Fruit fly (Drosophila melanogaster) whole organism, embryonic: ENCODE data around the gene Acp63F.

ENCODE experiments used
- Ada2b ChIP-seq: fragments of 200-800 bp; sonication (Bioruptor generic); IDR thresholded peaks from 2 replicates; pipeline ENCODE4 v1.3.6; 2022; ENCODE audit warnings: missing biosample characterization, missing genetic modification characterization
- Asciz ChIP-seq: fragments of 200-800 bp; sonication (Bioruptor generic); optimal IDR thresholded peaks from 2 replicates; lab custom pipeline; 2017; ENCODE audit warnings: missing biosample characterization, mild to moderate bottlenecking, missing genetic modification characterization, missing genetic modification reagents
- BEAF-32 ChIP-seq: fragments of 200-800 bp; sonication (Bioruptor generic); optimal IDR thresholded peaks from 3 replicates; lab custom pipeline; 2017; ENCODE audit warnings: missing biosample characterization, missing genetic modification characterization, mild to moderate bottlenecking, moderate library complexity, missing genetic modification reagents
- CG10209 ChIP-seq: fragments of 200-800 bp; sonication (Bioruptor generic); optimal IDR thresholded peaks from 3 replicates; lab custom pipeline; 2017; ENCODE audit warnings: missing biosample characterization, mild to moderate bottlenecking, missing genetic modification characterization, missing genetic modification reagents
- CG1024 ChIP-seq: fragments of 200-800 bp; sonication (Bioruptor generic); IDR thresholded peaks from 2 replicates; pipeline ENCODE4 v1.3.6; 2022; ENCODE audit warnings: missing biosample characterization, missing genetic modification characterization
- CG14441 ChIP-seq: fragments of 200-800 bp; sonication (Bioruptor generic); IDR thresholded peaks from 2 replicates; pipeline ENCODE4 v1.3.6; 2022; ENCODE audit warnings: missing biosample characterization, missing genetic modification characterization
- CG14860 ChIP-seq: fragments of 200-800 bp; sonication (Bioruptor generic); IDR thresholded peaks from 3 replicates; pipeline ENCODE4 v1.3.6; 2022; ENCODE audit warnings: missing biosample characterization, missing genetic modification characterization; ENCODE audit not compliant: partially characterized antibody
- CG17385 ChIP-seq: fragments of 200-800 bp; sonication (Bioruptor generic); optimal IDR thresholded peaks from 3 replicates; lab custom pipeline; 2018; ENCODE audit warnings: missing biosample characterization, mild to moderate bottlenecking, missing genetic modification characterization
- CG17612 ChIP-seq: fragments of 200-800 bp; sonication (Bioruptor generic); IDR thresholded peaks from 2 replicates; pipeline ENCODE4 v1.3.6; 2022; ENCODE audit warnings: missing biosample characterization, missing genetic modification characterization
- CG17912 ChIP-seq: fragments of 200-800 bp; sonication (Bioruptor generic); optimal IDR thresholded peaks from 2 replicates; lab custom pipeline; 2018; ENCODE audit warnings: missing biosample characterization, mild to moderate bottlenecking, missing genetic modification characterization
- CG2120 ChIP-seq: fragments of 200-800 bp; sonication (Bioruptor generic); optimal IDR thresholded peaks from 3 replicates; lab custom pipeline; 2016; ENCODE audit warnings: missing biosample characterization, missing genetic modification characterization
- CG34224 ChIP-seq: fragments of 200-800 bp; sonication (Bioruptor generic); IDR thresholded peaks from 3 replicates; pipeline ENCODE4 v1.3.6; 2022; ENCODE audit warnings: missing biosample characterization, missing genetic modification characterization; ENCODE audit not compliant: partially characterized antibody
- CG6254 ChIP-seq: fragments of 200-800 bp; sonication (Bioruptor generic); optimal IDR thresholded peaks from 3 replicates; lab custom pipeline; 2017; ENCODE audit warnings: mild to moderate bottlenecking, missing biosample characterization, missing genetic modification reagents, missing genetic modification characterization
- CG7839 ChIP-seq: fragments of 200-800 bp; sonication (Bioruptor generic); optimal IDR thresholded peaks from 3 replicates; lab custom pipeline; 2018; ENCODE audit warnings: missing biosample characterization, mild to moderate bottlenecking, missing genetic modification characterization, moderate library complexity
- CG9817 ChIP-seq: fragments of 200-800 bp; sonication (Bioruptor generic); optimal IDR thresholded peaks from 2 replicates; lab custom pipeline; 2018; ENCODE audit warnings: missing biosample characterization, mild to moderate bottlenecking, missing genetic modification characterization, moderate library complexity
- E2f2 ChIP-seq: fragments of 200-800 bp; sonication (Bioruptor generic); IDR thresholded peaks from 2 replicates; pipeline ENCODE4 v1.3.6; 2022; ENCODE audit warnings: missing biosample characterization, missing genetic modification characterization
- Ets97D ChIP-seq: fragments of 200-800 bp; sonication (Bioruptor generic); optimal IDR thresholded peaks from 3 replicates; lab custom pipeline; 2016; ENCODE audit warnings: missing biosample characterization, missing genetic modification characterization
- Fer1 ChIP-seq: fragments of 200-800 bp; sonication (Bioruptor generic); optimal IDR thresholded peaks from 2 replicates; lab custom pipeline; 2017; ENCODE audit warnings: missing biosample characterization, mild to moderate bottlenecking, missing genetic modification characterization
- HLH54F ChIP-seq: fragments of 200-800 bp; sonication (Bioruptor generic); optimal IDR thresholded peaks from 3 replicates; lab custom pipeline; 2016; ENCODE audit warnings: missing biosample characterization, missing genetic modification characterization
- Hr51 ChIP-seq, 2 experiments: fragments of 200-800 bp; sonication (Bioruptor generic); optimal IDR thresholded peaks; 2 replicates in 1 of 2; 3 replicates in 1 of 2; lab custom pipeline; 2016 to 2018; ENCODE audit warnings: missing biosample characterization in 2 of 2, missing genetic modification characterization in 2 of 2, mild to moderate bottlenecking in 1 of 2, moderate library complexity in 1 of 2
- Mad ChIP-seq: fragments of 200-800 bp; sonication (Bioruptor generic); optimal IDR thresholded peaks from 2 replicates; lab custom pipeline; 2016; ENCODE audit warnings: missing biosample characterization, missing genetic modification characterization
- NC2α ChIP-seq: fragments of 200-800 bp; sonication (Bioruptor generic); optimal IDR thresholded peaks from 2 replicates; lab custom pipeline; 2016; ENCODE audit warnings: missing biosample characterization, missing genetic modification characterization
- Opbp ChIP-seq: fragments of 200-800 bp; sonication (Bioruptor generic); IDR thresholded peaks from 3 replicates; pipeline ENCODE4 v1.3.6; 2022; ENCODE audit warnings: missing biosample characterization, missing genetic modification characterization; ENCODE audit not compliant: partially characterized antibody
- Pdp1 ChIP-seq, 2 experiments: fragments of 200-800 bp; sonication (Bioruptor generic); optimal IDR thresholded peaks; 3 replicates each; lab custom pipeline; 2016; ENCODE audit warnings: missing biosample characterization in 2 of 2, missing genetic modification characterization in 2 of 2, mild to moderate bottlenecking in 1 of 2, moderate library complexity in 1 of 2
- Ptx1 ChIP-seq: fragments of 200-800 bp; sonication (Bioruptor generic); IDR thresholded peaks from 2 replicates; pipeline ENCODE4 v1.3.6; 2022; ENCODE audit warnings: missing biosample characterization, missing genetic modification characterization
- Xbp1 ChIP-seq: fragments of 200-800 bp; sonication (Bioruptor generic); optimal IDR thresholded peaks from 3 replicates; lab custom pipeline; 2016; ENCODE audit warnings: missing biosample characterization, mild to moderate bottlenecking, missing genetic modification characterization
- Xrp1 ChIP-seq: fragments of 200-800 bp; sonication (Bioruptor generic); IDR thresholded peaks from 2 replicates; pipeline ENCODE4 v1.3.6; 2022; ENCODE audit warnings: missing biosample characterization, missing genetic modification characterization
- az2 ChIP-seq: fragments of 200-800 bp; sonication (Bioruptor generic); optimal IDR thresholded peaks from 3 replicates; lab custom pipeline; 2016; ENCODE audit warnings: missing biosample characterization, missing genetic modification characterization
- bcd ChIP-seq: fragments of 200-800 bp; sonication (Bioruptor generic); optimal IDR thresholded peaks from 2 replicates; lab custom pipeline; 2017; ENCODE audit warnings: missing biosample characterization, mild to moderate bottlenecking, missing genetic modification characterization
- chinmo ChIP-seq: fragments of 200-800 bp; sonication (Bioruptor generic); IDR thresholded peaks from 4 replicates; pipeline ENCODE4 v1.3.6; 2022; ENCODE audit warnings: missing biosample characterization, missing genetic modification characterization; ENCODE audit not compliant: partially characterized antibody
- exex ChIP-seq: fragments of 200-800 bp; sonication (Bioruptor generic); optimal IDR thresholded peaks from 4 replicates; lab custom pipeline; 2018; ENCODE audit warnings: missing biosample characterization, mild to moderate bottlenecking, missing genetic modification characterization, moderate library complexity
- eyg ChIP-seq: fragments of 200-800 bp; sonication (Bioruptor generic); optimal IDR thresholded peaks from 3 replicates; lab custom pipeline; 2016; ENCODE audit warnings: missing biosample characterization, missing genetic modification characterization
- fd3F ChIP-seq: fragments of 200-800 bp; sonication (Bioruptor generic); optimal IDR thresholded peaks from 2 replicates; lab custom pipeline; 2018; ENCODE audit warnings: missing biosample characterization, mild to moderate bottlenecking, missing genetic modification characterization, moderate library complexity
- gfzf ChIP-seq: fragments of 200-800 bp; sonication (Bioruptor generic); optimal IDR thresholded peaks from 2 replicates; lab custom pipeline; 2016; ENCODE audit warnings: missing biosample characterization, mild to moderate bottlenecking, missing genetic modification characterization, moderate library complexity
- grau ChIP-seq: fragments of 200-800 bp; optimal IDR thresholded peaks from 3 replicates; lab custom pipeline; 2019; ENCODE audit warnings: missing biosample characterization, mild to moderate bottlenecking, missing genetic modification characterization, moderate library complexity
- hth ChIP-seq: fragments of >200 bp; optimal IDR thresholded peaks from 2 replicates; lab custom pipeline; 2017; ENCODE audit warnings: inconsistent platforms
- kay ChIP-seq: fragments of 200-800 bp; sonication (Bioruptor generic); optimal IDR thresholded peaks from 2 replicates; lab custom pipeline; 2016; ENCODE audit warnings: missing biosample characterization, missing genetic modification characterization
- lilli ChIP-seq: fragments of 200-800 bp; sonication (Bioruptor generic); optimal IDR thresholded peaks from 3 replicates; lab custom pipeline; 2016; ENCODE audit warnings: missing biosample characterization, missing genetic modification characterization
- oc ChIP-seq: fragments of 200-800 bp; sonication (Bioruptor generic); optimal IDR thresholded peaks from 2 replicates; lab custom pipeline; 2018; ENCODE audit warnings: missing biosample characterization, mild to moderate bottlenecking, missing genetic modification characterization, moderate library complexity
- otp ChIP-seq: fragments of 200-800 bp; sonication (Bioruptor generic); IDR thresholded peaks from 3 replicates; pipeline ENCODE4, ENCODE4 v1.3.6; 2022; ENCODE audit warnings: missing biosample characterization, missing genetic modification characterization
- phol ChIP-seq: fragments of 200-800 bp; sonication (Bioruptor generic); optimal IDR thresholded peaks from 3 replicates; lab custom pipeline; 2018; ENCODE audit warnings: missing biosample characterization, mild to moderate bottlenecking, missing genetic modification characterization, moderate library complexity
- sd ChIP-seq: fragments of 200-800 bp; sonication (Bioruptor generic); optimal IDR thresholded peaks from 3 replicates; lab custom pipeline; 2018; ENCODE audit warnings: missing biosample characterization, mild to moderate bottlenecking, missing genetic modification characterization, moderate library complexity
- sens ChIP-seq: fragments of 200-800 bp; sonication (Bioruptor generic); peaks from one replicate; lab custom pipeline; 2016; ENCODE audit warnings: missing biosample characterization, missing genetic modification characterization
- sug ChIP-seq: fragments of 200-800 bp; optimal IDR thresholded peaks from 2 replicates; lab custom pipeline; 2019; ENCODE audit warnings: missing biosample characterization, mild to moderate bottlenecking, missing genetic modification characterization, moderate library complexity
- wek ChIP-seq: fragments of 200-800 bp; sonication (Bioruptor generic); optimal IDR thresholded peaks from 3 replicates; lab custom pipeline; 2018; ENCODE audit warnings: missing biosample characterization, mild to moderate bottlenecking, missing genetic modification characterization, moderate library complexity
- zfh1 ChIP-seq: fragments of 200-800 bp; sonication (Bioruptor generic); IDR thresholded peaks from 3 replicates; pipeline ENCODE4 v1.3.6; 2022; ENCODE audit warnings: missing biosample characterization, missing genetic modification characterization

The Acp63F gene

DNA sequence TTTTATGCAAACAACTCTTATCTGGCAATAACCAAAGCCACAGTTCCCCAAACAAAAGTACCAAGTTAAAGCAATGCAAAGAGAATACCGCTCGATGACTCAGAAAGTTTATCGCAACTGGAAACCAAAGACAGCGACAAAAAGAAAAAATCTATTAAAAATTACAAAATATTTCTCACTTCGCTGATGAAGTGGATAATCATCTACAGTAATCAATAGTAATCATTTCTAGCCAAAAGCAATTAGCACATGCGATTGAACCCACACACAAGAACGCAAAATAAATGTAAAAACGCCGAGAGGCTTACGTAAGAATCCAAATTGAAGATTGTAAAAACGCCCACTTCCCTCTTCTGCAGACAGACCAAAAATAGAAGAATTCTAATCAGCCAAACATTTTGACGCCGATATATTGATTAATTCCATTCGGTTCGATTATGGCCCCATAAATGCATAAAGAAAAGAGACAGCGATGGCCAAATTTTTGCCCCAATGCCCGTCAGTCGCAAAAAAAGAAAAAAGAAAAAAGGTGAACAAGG is 39.5 kb downstream of the Acp63F start:
- no peak for TF ChIP-seq CG17385
- TF ChIP-seq sug (tag; lab: Kevin White, UChicago) = peak; percentile 12
- TF ChIP-seq Ptx1 (GFP tag; lab: Robert Waterston, UW) = no peak
- TF ChIP-seq Ets97D (GFP tag; lab: Kevin White, UChicago) = no peak
- peak in 1 of 2 experiments; percentile 62 for TF ChIP-seq Pdp1 (GFP tag; optimal IDR thresholded peaks at IDR 0.05; lab: Kevin White, UChicago)
- no peak for TF ChIP-seq CG14860 (GFP tag; lab: Robert Waterston, UW)
- TF ChIP-seq sens (GFP tag; lab: Kevin White, UChicago) = peak; percentile 52
- peak; percentile 26 for TF ChIP-seq sd (tag; lab: Kevin White, UChicago)
- no peak for TF ChIP-seq fd3F
- TF ChIP-seq exex = peak; percentile 74

DNA sequence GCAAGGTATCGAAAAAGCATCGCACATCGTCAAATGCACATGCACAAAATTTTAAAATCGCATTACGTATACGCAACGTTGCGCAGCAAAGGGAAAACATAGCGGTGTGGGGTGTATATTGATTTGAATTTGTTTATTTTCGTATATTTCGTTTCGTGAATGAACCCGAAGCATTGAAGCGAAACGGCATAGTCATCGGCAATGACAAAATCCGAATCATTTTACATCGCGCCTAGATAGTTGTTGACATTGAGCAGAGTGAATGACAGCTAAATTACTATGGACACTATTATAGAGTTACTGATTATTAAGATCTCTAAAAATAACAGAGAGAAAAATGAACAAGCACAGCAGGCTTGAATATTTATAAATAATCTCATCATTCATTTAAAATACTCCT is 42.8 kb downstream of the Acp63F start:
- TF ChIP-seq chinmo (peak; percentile 74; the same call in 1 of the 4 replicates), CG1024 (GFP tag; lab: Robert Waterston, UW) (no peak), Xbp1 (no peak), bcd (GFP tag; lab: Kevin White, UChicago) (no peak), hth (lab: Kevin White, UChicago) (no peak), gfzf (GFP tag; lab: Kevin White, UChicago) (no peak), eyg (no peak)
- TF ChIP-seq, all 482 proteins: peak for 1

DNA sequence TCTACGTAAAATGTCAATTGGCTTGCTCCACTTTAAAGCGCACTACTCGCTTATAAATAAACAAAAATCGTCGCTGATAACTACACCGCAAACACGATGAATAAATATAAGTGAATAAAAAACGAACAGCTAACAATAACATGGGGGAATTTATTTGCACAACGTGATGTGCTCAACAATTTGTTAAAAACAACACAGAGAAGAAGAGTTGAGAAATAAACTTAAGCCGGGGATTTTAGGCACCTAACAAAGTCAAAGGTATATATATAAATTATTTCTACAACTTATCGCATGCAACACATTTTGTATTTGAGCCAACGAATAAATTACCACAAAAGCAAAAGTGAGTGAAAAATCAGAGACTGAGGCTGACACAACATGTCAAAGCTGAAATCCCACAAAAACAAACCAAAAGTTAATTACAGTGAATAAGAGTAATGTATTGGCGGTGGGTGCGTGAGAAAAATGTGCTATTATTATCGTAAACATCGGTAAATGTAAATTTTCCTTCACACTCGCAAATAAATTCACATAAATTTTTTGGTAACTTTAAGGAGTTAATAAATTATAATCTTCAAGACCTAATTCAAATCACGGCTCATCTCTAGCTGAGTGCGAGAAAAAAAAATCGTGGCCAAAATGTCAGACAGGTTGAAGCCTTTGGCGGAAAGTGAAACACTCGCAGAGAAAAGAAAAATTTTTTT is 43.7 kb downstream of the Acp63F start:
- TF ChIP-seq CG6254 (GFP tag; lab: Kevin White, UChicago) (no peak), HLH54F (peak; percentile 5), grau (tag; lab: Kevin White, UChicago) (peak; percentile 40), Mad (GFP tag; lab: Kevin White, UChicago) (no peak), CG2120 (peak; percentile 64), NC2α (GFP tag; lab: Kevin White, UChicago) (no peak), CG17912 (GFP tag; lab: Kevin White, UChicago) (no peak), phol (tag; lab: Kevin White, UChicago) (no peak), CG34224 (GFP tag; lab: Robert Waterston, UW) (peak; percentile 23; the same call in 1 of the 3 replicates), oc (tag; lab: Kevin White, UChicago) (no peak), CG7839 (tag; lab: Kevin White, UChicago) (peak; percentile 22), kay (no peak), CG10209 (GFP tag; lab: Kevin White, UChicago) (peak; percentile 10), zfh1 (GFP tag; lab: Robert Waterston, UW) (no peak), Asciz (no peak), Ada2b (peak; percentile 46; the same call in 1 of the 2 replicates), BEAF-32 (GFP tag; lab: Kevin White, UChicago) (peak; percentile 48), Hr51 (GFP tag; optimal IDR thresholded peaks at IDR 0.05; lab: Kevin White, UChicago) (peak in 1 of 2 experiments; percentile 60), CG9817 (peak; percentile 54), Xrp1 (0 out of 2 replicates have a peak, but pooled peaks have one; percentile 23), wek (GFP tag; lab: Kevin White, UChicago) (no peak), CG14441 (GFP tag; lab: Robert Waterston, UW) (no peak; the same call in 1 of the 2 replicates), az2 (GFP tag; lab: Kevin White, UChicago) (peak; percentile 26), lilli (GFP tag; lab: Kevin White, UChicago) (peak; percentile 47), Fer1 (GFP tag; lab: Kevin White, UChicago) (no peak), Opbp (GFP tag; lab: Robert Waterston, UW) (no peak), CG17612 (GFP tag; lab: Robert Waterston, UW) (no peak), otp (GFP tag; lab: Robert Waterston, UW) (peak; percentile 21; the same call in 1 of the 3 replicates), E2f2 (GFP tag; lab: Robert Waterston, UW) (peak; percentile 25; the same call in 1 of the 2 replicates)
